ENCODE assay signal across 2 worm cellular contexts in the genomic region with DNA sequence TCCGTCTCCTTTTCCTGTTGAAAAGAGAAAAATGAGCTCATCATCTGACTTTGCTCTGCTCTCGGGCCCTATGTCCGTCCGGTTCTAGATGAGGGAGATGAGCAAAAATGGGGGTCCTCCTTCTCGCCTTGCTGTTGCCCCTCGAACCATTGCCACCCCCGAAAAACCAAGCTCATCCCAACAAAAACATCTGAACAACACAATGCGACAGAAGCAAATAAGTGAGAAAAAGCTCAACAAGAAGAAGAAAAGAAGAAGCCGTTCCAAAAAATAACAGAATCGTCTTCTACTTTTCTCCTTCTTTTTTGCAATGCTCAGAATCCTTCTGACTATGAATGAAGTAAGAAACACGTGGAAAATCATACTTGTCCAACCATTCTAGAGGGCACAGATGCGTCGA.
TF ChIP-seq lines count a peak whose summit lies in the region.

No protein-coding gene starts in this region.

TF ChIP-seq in whole organism, L1 larva, 84 proteins besides CTCF, POLR2A, EP300 and RAD21:
- TF ChIP-seq tbx-2 (tag; optimal IDR thresholded peaks at IDR 0.05; lab: Kevin White, UChicago) (no peak), lin-14 (GFP tag; optimal IDR thresholded peaks at IDR 0.05; lab: Kevin White, UChicago) (peak; percentile 45), isw-1 (GFP tag; IDR thresholded peaks at IDR 0.05; lab: Robert Waterston, UW) (no peak), ceh-82 (tag; optimal IDR thresholded peaks at IDR 0.05; lab: Kevin White, UChicago) (peak in 1 of 3 experiments; percentile 14), irx-1 (tag; optimal IDR thresholded peaks at IDR 0.05; lab: Kevin White, UChicago) (no peak)

TF ChIP-seq in whole organism, L4 larva, 104 proteins besides CTCF, POLR2A, EP300 and RAD21:
- TF ChIP-seq attf-4 (tag; optimal IDR thresholded peaks at IDR 0.05; lab: Kevin White, UChicago) (no peak), aha-1 (tag; lab: Kevin White, UChicago) (peak; percentile 95)
TF ChIP-seq in whole organism, L4 larva: peak in this region for 1.

Comparison
In these comparisons a context has a peak if more than half of its experiments do, and no peak if none do; other contexts are left out.
1. Of the 29 proteins assayed by ChIP-seq in both whole organism, L4 larva and whole organism, L1 larva: peak only in whole organism, L4 larva: aha-1; only in whole organism, L1 larva: none; in both: none; in neither: 27; mixed calls (peak in some experiments, not most) for 1.